Worm (Caenorhabditis elegans) whole organism, L4 larva: ENCODE data around the gene str-226.

Experiments
- ZK546.5 ChIP-seq, 2 experiments: sonication (generic microtip); optimal IDR thresholded peaks; 2 replicates each; lab custom pipeline; 2017; ENCODE audit warnings: missing biosample characterization in 2 of 2, missing genetic modification characterization in 2 of 2
- dmd-8 ChIP-seq: fragments of 200-800 bp; sonication (Bioruptor generic); IDR thresholded peaks from 2 replicates; pipeline ENCODE4 v1.3.6; 2022; ENCODE audit warnings: missing genetic modification characterization, missing compliant biosample characterization
- mdl-1 ChIP-seq, 2 experiments: fragments of 150-350 bp in 1 of 2; sonication (generic microtip) in 1 of 2; optimal IDR thresholded peaks; 2 replicates each; lab custom pipeline; 2014 to 2017; ENCODE audit warnings: missing biosample characterization in 2 of 2, missing genetic modification characterization in 2 of 2
- mxl-2 ChIP-seq: fragments of 200-800 bp; sonication (Bioruptor generic); conservative IDR thresholded peaks from 2 replicates; pipeline ENCODE4 v1.3.6; 2022; ENCODE audit warnings: missing genetic modification reagents, missing genetic modification characterization, missing compliant biosample characterization
- nhr-237 ChIP-seq: sonication (generic microtip); optimal IDR thresholded peaks from 2 replicates; lab custom pipeline; 2017; ENCODE audit warnings: missing biosample characterization, missing genetic modification characterization

DNA sequence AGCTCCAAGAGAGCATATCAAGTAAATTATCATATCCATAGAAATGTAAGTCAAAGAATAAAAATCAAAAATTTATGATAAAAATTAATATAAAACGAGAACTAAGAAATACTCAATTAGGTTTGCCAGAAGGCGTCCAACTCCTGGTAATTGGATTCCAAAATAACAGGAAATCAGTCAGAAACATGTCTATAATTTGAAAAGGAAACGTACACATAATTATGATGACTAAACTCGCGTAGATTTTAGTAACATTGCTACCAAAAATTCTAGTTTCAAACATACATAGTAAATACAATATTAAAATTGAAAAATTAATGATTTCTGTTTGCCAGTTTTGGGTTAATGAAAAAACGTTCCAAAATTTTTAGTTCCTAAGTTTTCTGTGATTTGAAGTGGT, 27.8 kb upstream of the str-226 start, which contains the start of gene srbc-33:
- no peak for TF ChIP-seq nhr-237 (tag; lab: Kevin White, UChicago)
- TF ChIP-seq dmd-8 (GFP tag; lab: Robert Waterston, UW), result no peak
- TF ChIP-seq mxl-2 (GFP tag; lab: Robert Waterston, UW), result no peak
- TF ChIP-seq ZK546.5 (tag; optimal IDR thresholded peaks at IDR 0.05; lab: Kevin White, UChicago), result no peak
- no peak for TF ChIP-seq mdl-1 (tag; optimal IDR thresholded peaks at IDR 0.05; lab: Kevin White, UChicago)
